Fruit fly (Drosophila melanogaster) whole organism, pupa: Measurements from ENCODE around the gene CG11262.
A peak's percentile ranks its signal among the peaks of the same experiment; 100 is the strongest.

Source experiments
- CG10348 ChIP-seq: fragments of 200-800 bp; sonication (Bioruptor generic); IDR thresholded peaks from 2 replicates; pipeline ENCODE4 v1.3.6; 2022; ENCODE audit warnings: missing biosample characterization, missing genetic modification characterization
- CG12605 ChIP-seq: fragments of 200-800 bp; sonication (Bioruptor generic); IDR thresholded peaks from 2 replicates; pipeline ENCODE4 v1.3.6; 2022; ENCODE audit warnings: missing biosample characterization, missing genetic modification characterization
- CG13204 ChIP-seq: fragments of 200-800 bp; sonication (Bioruptor generic); optimal IDR thresholded peaks from 2 replicates; lab custom pipeline; 2018; ENCODE audit warnings: missing biosample characterization, mild to moderate bottlenecking, missing genetic modification characterization, moderate library complexity
- CG14655 ChIP-seq: fragments of 200-800 bp; sonication (Bioruptor generic); optimal IDR thresholded peaks from 3 replicates; lab custom pipeline; 2017; ENCODE audit warnings: mild to moderate bottlenecking, missing biosample characterization, missing genetic modification reagents, missing genetic modification characterization
- CG15710 ChIP-seq: fragments of 200-800 bp; sonication (Bioruptor generic); optimal IDR thresholded peaks from 2 replicates; lab custom pipeline; 2018; ENCODE audit warnings: missing biosample characterization, mild to moderate bottlenecking, missing genetic modification characterization, moderate library complexity
- CG17806 ChIP-seq: fragments of 200-800 bp; sonication (Bioruptor generic); optimal IDR thresholded peaks from 2 replicates; lab custom pipeline; 2018; ENCODE audit warnings: missing biosample characterization, mild to moderate bottlenecking, missing genetic modification characterization, moderate library complexity
- CG32121 ChIP-seq: fragments of 200-800 bp; sonication (Bioruptor generic); IDR thresholded peaks from 2 replicates; pipeline ENCODE4 v1.3.6; 2022; ENCODE audit warnings: missing biosample characterization, missing genetic modification characterization
- CG34367 ChIP-seq: fragments of 200-800 bp; sonication (Bioruptor generic); optimal IDR thresholded peaks from 2 replicates; lab custom pipeline; 2018; ENCODE audit warnings: missing biosample characterization, mild to moderate bottlenecking, missing genetic modification characterization
- CG4496 ChIP-seq: fragments of 200-800 bp; sonication (Bioruptor generic); IDR thresholded peaks from 3 replicates; pipeline ENCODE4 v1.3.6; 2022; ENCODE audit warnings: missing biosample characterization, missing genetic modification characterization
- CG8159 ChIP-seq: fragments of 200-800 bp; sonication (Bioruptor generic); optimal IDR thresholded peaks from 3 replicates; lab custom pipeline; 2018; ENCODE audit warnings: missing biosample characterization, mild to moderate bottlenecking, missing genetic modification characterization, moderate library complexity
- CG8301 ChIP-seq: fragments of 200-800 bp; sonication (Bioruptor generic); optimal IDR thresholded peaks from 2 replicates; lab custom pipeline; 2018; ENCODE audit warnings: missing biosample characterization, mild to moderate bottlenecking, missing genetic modification characterization
- CG9948 ChIP-seq: fragments of 200-800 bp; sonication (Bioruptor generic); optimal IDR thresholded peaks from 2 replicates; lab custom pipeline; 2018; ENCODE audit warnings: missing biosample characterization, mild to moderate bottlenecking, missing genetic modification characterization, moderate library complexity
- D1 ChIP-seq: fragments of 200-800 bp; sonication (Bioruptor generic); optimal IDR thresholded peaks from 2 replicates; lab custom pipeline; 2018; ENCODE audit warnings: missing biosample characterization, mild to moderate bottlenecking, missing genetic modification characterization, moderate library complexity
- EcR ChIP-seq: fragments of 200-800 bp; sonication (Bioruptor generic); optimal IDR thresholded peaks from 3 replicates; lab custom pipeline; 2019; ENCODE audit warnings: missing biosample characterization, missing genetic modification characterization, mild to moderate bottlenecking, moderate library complexity, missing genetic modification reagents
- Ets98B ChIP-seq: fragments of 200-800 bp; sonication (Bioruptor generic); IDR thresholded peaks from 2 replicates; pipeline ENCODE4 v1.3.6; 2022; ENCODE audit warnings: missing biosample characterization, missing genetic modification characterization
- Pif1A ChIP-seq: fragments of 200-800 bp; sonication (Bioruptor generic); optimal IDR thresholded peaks from 3 replicates; lab custom pipeline; 2016; ENCODE audit warnings: missing biosample characterization, missing genetic modification characterization
- Pif1B ChIP-seq: fragments of 200-800 bp; sonication (Bioruptor generic); optimal IDR thresholded peaks from 3 replicates; lab custom pipeline; 2016; ENCODE audit warnings: missing biosample characterization, missing genetic modification characterization
- Snoo ChIP-seq: fragments of 200-800 bp; sonication (Bioruptor generic); optimal IDR thresholded peaks from 3 replicates; lab custom pipeline; 2017; ENCODE audit warnings: missing biosample characterization, mild to moderate bottlenecking, missing genetic modification characterization, inconsistent platforms
- fd96Ca ChIP-seq: fragments of 200-800 bp; sonication (Bioruptor generic); IDR thresholded peaks from 3 replicates; pipeline ENCODE4 v1.3.6; 2022; ENCODE audit warnings: missing biosample characterization, missing genetic modification characterization
- gl ChIP-seq: fragments of 200-800 bp; sonication (Bioruptor generic); optimal IDR thresholded peaks from 2 replicates; lab custom pipeline; 2018; ENCODE audit warnings: missing biosample characterization, mild to moderate bottlenecking, missing genetic modification characterization
- rn ChIP-seq: fragments of 200-800 bp; sonication (Bioruptor generic); IDR thresholded peaks from 2 replicates; pipeline ENCODE4 v1.3.6; 2022; ENCODE audit warnings: missing biosample characterization, missing genetic modification characterization

The CG11262 gene

DNA sequence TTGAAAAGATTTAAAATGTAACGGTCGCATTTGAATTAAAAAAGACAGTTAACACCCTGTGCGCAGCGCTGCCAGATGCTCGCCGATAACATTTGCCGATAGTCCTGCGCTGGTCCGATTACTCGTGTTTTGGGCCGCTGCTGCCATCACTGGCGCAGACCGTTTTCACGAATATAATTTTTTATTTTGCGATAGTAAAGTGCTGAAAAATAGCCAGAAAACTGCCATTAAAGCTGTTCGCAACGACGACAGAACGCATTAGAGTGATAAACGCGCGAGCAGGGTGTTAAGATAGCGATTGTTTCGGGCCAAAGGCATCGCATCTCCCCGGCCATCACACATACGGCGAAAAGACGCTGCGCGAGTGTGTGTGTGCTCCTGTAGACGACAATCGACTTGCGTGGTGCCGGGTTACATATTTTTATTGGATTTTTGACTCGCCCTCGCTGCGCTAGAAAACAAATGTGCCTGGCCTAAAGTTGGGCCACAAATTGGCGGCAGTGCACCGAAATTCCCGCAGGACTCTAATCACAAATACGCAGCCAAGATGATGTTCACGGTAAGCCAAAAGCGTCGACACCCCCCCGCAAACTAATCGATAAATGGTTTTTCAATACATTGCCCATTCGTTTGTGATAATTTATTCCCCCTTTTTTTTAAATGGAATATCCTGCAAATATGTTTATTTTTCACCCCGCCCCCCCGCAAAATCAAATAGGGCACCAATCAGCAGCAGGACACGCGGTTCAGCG is 41.9 kb downstream of the CG11262 start, which contains the start of gene Srrm1:
Gene Srrm1, plus strand, starts transcription at position 116 of the 752 bp plus-strand sequence.
- TF ChIP-seq CG8159 (tag; lab: Kevin White, UChicago) (no peak), rn (GFP tag; lab: Robert Waterston, UW) (no peak), CG17806 (tag; lab: Kevin White, UChicago) (no peak), CG13204 (no peak), gl (tag; lab: Kevin White, UChicago) (no peak), Snoo (tag; lab: Kevin White, UChicago) (no peak), EcR (GFP tag; lab: Kevin White, UChicago) (peak; percentile 15), CG4496 (peak; percentile 34; the same call in 1 of the 3 replicates), CG14655 (GFP tag; lab: Kevin White, UChicago) (no peak), CG34367 (tag; lab: Kevin White, UChicago) (no peak), D1 (no peak), CG15710 (tag; lab: Kevin White, UChicago) (no peak)

DNA sequence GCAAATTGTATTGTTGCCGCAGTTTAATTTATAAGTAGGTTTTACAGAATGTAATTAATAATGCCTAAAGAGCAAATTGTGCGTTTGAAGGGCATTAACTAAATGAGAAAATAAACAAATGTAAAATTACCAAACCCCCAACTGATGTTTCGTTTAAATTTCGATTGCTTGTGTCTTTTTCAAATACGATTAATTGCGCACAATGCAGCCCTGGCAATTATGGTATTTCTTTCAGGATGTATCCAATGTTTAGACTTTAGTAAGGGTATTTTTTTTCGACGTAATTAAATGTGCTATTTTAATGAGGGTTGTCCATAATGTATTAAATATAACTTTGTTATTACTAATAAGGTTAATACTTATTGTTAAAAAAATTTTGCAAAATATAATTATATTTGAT is 45.9 kb downstream of the CG11262 start:
- no peak for TF ChIP-seq D1
- TF ChIP-seq fd96Ca (GFP tag; lab: Robert Waterston, UW) = no peak
- TF ChIP-seq CG32121 (GFP tag; lab: Robert Waterston, UW) = no peak
- TF ChIP-seq Pif1B (GFP tag; lab: Kevin White, UChicago) = no peak
- no peak for TF ChIP-seq Pif1A
- TF ChIP-seq Snoo (tag; lab: Kevin White, UChicago) = no peak
- TF ChIP-seq Ets98B (GFP tag; lab: Robert Waterston, UW) = no peak
- TF ChIP-seq rn (GFP tag; lab: Robert Waterston, UW) = no peak
- TF ChIP-seq CG17806 (tag; lab: Kevin White, UChicago) = no peak
- no peak for TF ChIP-seq CG9948 (tag; lab: Kevin White, UChicago)

DNA sequence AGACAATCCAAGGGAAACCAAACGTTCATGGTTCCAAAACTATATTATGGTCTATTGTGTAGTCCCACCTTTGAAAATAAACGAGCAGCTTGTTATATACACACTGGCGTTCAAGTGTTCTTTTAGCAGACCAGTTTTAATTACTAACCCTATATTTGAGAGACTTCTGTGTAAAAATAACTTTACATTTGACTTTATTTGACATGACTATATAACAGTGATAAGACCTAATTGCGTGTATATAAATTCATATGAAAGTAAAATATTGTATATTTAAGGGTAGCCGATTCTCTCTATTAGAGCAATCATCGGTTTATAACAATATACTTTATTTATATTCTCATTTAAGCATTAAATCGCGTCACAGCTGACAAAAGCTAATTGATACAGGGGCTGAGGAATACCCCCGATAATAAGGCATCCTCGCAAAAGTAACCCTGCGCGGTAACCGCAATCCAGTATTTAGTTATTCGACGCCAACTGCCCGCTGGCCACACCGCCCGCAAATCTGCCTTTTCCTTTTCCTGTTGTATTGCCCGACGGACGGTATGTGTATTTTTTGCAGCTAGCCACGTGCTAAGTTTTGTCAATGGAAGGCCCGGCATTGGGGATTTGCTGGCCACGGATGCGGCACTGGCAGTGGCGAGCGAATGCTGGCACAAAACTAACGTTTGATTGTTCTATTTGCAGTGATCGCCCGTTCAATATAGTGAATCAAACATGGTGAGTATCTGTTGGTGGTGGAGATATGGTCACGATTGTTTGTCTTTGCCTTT is 46.5 kb downstream of the CG11262 start, which contains the start of gene RpS4:
Gene RpS4, plus strand, starts transcription at position 465 of the 776 bp plus-strand sequence.
- peak; percentile 72 for TF ChIP-seq Ets98B (GFP tag; lab: Robert Waterston, UW)
- TF ChIP-seq CG15710 (tag; lab: Kevin White, UChicago) = peak; percentile 59
- TF ChIP-seq CG9948 (tag; lab: Kevin White, UChicago) = peak; percentile 36
- peak; percentile 92 for TF ChIP-seq CG13204
- TF ChIP-seq CG4496 = peak; percentile 92
- peak; percentile 76 for TF ChIP-seq CG12605
- peak; percentile 86 for TF ChIP-seq gl (tag; lab: Kevin White, UChicago)
- TF ChIP-seq fd96Ca (GFP tag; lab: Robert Waterston, UW) = no peak
- TF ChIP-seq CG8159 (tag; lab: Kevin White, UChicago) = peak; percentile 62
- TF ChIP-seq CG34367 (tag; lab: Kevin White, UChicago) = peak; percentile 87
- peak; percentile 47 for TF ChIP-seq CG17806 (tag; lab: Kevin White, UChicago)
- TF ChIP-seq Pif1B (GFP tag; lab: Kevin White, UChicago) = peak; percentile 53
- no peak for TF ChIP-seq EcR (GFP tag; lab: Kevin White, UChicago)
- no peak; the same call in 1 of the 2 replicates for TF ChIP-seq CG32121 (GFP tag; lab: Robert Waterston, UW)
- no peak for TF ChIP-seq CG10348 (GFP tag; lab: Robert Waterston, UW)
- no peak for TF ChIP-seq CG14655 (GFP tag; lab: Kevin White, UChicago)
- TF ChIP-seq rn (GFP tag; lab: Robert Waterston, UW) = 0 out of 2 replicates have a peak, but pooled peaks have one; percentile 7
- peak; percentile 75 for TF ChIP-seq Pif1A
- peak; percentile 51 for TF ChIP-seq CG8301 (tag; lab: Kevin White, UChicago)
- no peak for TF ChIP-seq D1
- TF ChIP-seq Snoo (tag; lab: Kevin White, UChicago) = peak; percentile 96

DNA sequence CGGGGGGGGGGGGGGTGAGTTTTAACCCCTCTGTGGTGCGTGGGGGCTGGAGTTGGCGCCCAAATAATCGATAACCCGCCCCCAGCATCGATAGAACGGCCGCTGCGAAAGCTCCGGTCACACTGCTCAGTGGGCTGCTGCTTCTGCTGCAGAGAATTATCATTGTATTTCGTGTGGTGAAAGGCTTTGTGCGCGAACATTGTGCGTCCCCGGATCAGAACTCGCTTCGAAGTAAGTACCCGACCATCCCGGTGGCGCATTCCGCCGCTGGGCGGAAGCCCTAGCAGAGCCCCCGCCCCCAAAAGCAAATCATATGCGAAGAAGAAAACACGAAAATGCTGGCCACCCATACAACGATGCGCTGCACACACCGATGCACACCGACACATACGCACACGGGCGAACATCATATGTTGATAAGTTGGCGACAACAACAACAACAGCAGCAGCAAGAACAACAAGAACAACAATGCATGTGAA is 49.4 kb downstream of the CG11262 start, which contains the start of gene Syx13:
Gene Syx13, plus strand, starts transcription at position 100 of the 480 bp plus-strand sequence.
- TF ChIP-seq CG14655 (GFP tag; lab: Kevin White, UChicago) = no peak
- TF ChIP-seq rn (GFP tag; lab: Robert Waterston, UW) = no peak
- peak; percentile 9 for TF ChIP-seq Snoo (tag; lab: Kevin White, UChicago)
- TF ChIP-seq CG17806 (tag; lab: Kevin White, UChicago) = no peak
- no peak for TF ChIP-seq Pif1B (GFP tag; lab: Kevin White, UChicago)
- peak; percentile 41; the same call in 1 of the 2 replicates for TF ChIP-seq CG32121 (GFP tag; lab: Robert Waterston, UW)
- TF ChIP-seq CG8159 (tag; lab: Kevin White, UChicago) = no peak
- TF ChIP-seq CG34367 (tag; lab: Kevin White, UChicago) = no peak
- TF ChIP-seq gl (tag; lab: Kevin White, UChicago) = peak; percentile 70
- TF ChIP-seq CG8301 (tag; lab: Kevin White, UChicago) = no peak
- no peak for TF ChIP-seq CG10348 (GFP tag; lab: Robert Waterston, UW)
- TF ChIP-seq EcR (GFP tag; lab: Kevin White, UChicago) = peak; percentile 53
- TF ChIP-seq CG15710 (tag; lab: Kevin White, UChicago) = peak; percentile 8
- TF ChIP-seq D1 = no peak

DNA sequence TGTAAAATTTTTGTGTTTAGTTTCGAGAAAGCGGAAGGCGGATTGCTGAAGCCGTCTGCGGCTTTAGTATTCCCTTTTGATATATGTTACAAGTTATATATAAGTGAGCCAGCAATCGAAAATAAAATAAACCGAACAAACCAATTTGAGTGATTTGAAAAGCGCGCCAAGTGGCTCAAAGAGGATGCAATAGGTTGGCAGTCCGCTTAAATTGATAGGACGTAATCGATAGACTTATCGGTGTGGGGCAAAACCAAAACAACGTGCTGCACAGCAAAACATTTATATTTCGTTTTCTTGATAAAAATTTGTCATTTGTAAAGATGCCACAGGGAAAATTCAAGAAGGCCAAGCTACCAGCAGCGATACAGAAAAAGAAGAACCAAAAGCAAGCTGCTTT is 51.8 kb downstream of the CG11262 start, which contains the start of gene CG11279:
Gene CG11279, plus strand, starts transcription at position 220 of the 400 bp plus-strand sequence.
- TF ChIP-seq CG8301 (tag; lab: Kevin White, UChicago) (no peak), EcR (GFP tag; lab: Kevin White, UChicago) (no peak), CG32121 (GFP tag; lab: Robert Waterston, UW) (no peak), CG8159 (tag; lab: Kevin White, UChicago) (no peak), rn (GFP tag; lab: Robert Waterston, UW) (no peak), CG12605 (no peak), D1 (no peak), CG14655 (GFP tag; lab: Kevin White, UChicago) (no peak), CG15710 (tag; lab: Kevin White, UChicago) (no peak), CG13204 (no peak), gl (tag; lab: Kevin White, UChicago) (no peak), CG17806 (tag; lab: Kevin White, UChicago) (no peak), Pif1A (no peak), fd96Ca (GFP tag; lab: Robert Waterston, UW) (no peak), CG10348 (GFP tag; lab: Robert Waterston, UW) (no peak), Ets98B (GFP tag; lab: Robert Waterston, UW) (no peak)
